Fruit fly (Drosophila melanogaster) whole organism, wandering third instar larva: ENCODE measurements around the gene Nrx-1.

Experiments
- Abd-B ChIP-seq: fragments of >200 bp; optimal IDR thresholded peaks from 2 replicates; lab custom pipeline; 2017; ENCODE audit warnings: missing biosample characterization, missing genetic modification characterization
- CG32264 ChIP-seq: fragments of 200-800 bp; sonication (Bioruptor generic); optimal IDR thresholded peaks from 2 replicates; lab custom pipeline; 2016; ENCODE audit warnings: missing biosample characterization, missing genetic modification characterization
- CG9705 ChIP-seq: fragments of 200-800 bp; sonication (Bioruptor generic); optimal IDR thresholded peaks from 2 replicates; lab custom pipeline; 2018; ENCODE audit warnings: missing biosample characterization, mild to moderate bottlenecking, missing genetic modification characterization
- CrebA ChIP-seq: fragments of 200-800 bp; sonication (Bioruptor generic); optimal IDR thresholded peaks from 2 replicates; lab custom pipeline; 2016; ENCODE audit warnings: missing biosample characterization, mild to moderate bottlenecking, missing genetic modification characterization, borderline replicate concordance
- Dfd ChIP-seq: fragments of >200 bp; optimal IDR thresholded peaks from 2 replicates; lab custom pipeline; 2017; ENCODE audit warnings: missing biosample characterization, missing genetic modification characterization
- Dif ChIP-seq: fragments of 200-275, 200-300 bp; sonication (Bioruptor generic); optimal IDR thresholded peaks from 2 replicates; lab custom pipeline; 2018; ENCODE audit warnings: missing biosample characterization, missing genetic modification characterization; ENCODE audit not compliant: partially characterized antibody
- GATAd ChIP-seq: sonication (Bioruptor generic); optimal IDR thresholded peaks from 2 replicates; lab custom pipeline; 2016; ENCODE audit warnings: missing biosample characterization, missing genetic modification characterization
- HLH106 ChIP-seq: fragments of 200-800 bp; optimal IDR thresholded peaks from 3 replicates; lab custom pipeline; 2019; ENCODE audit warnings: missing biosample characterization, mild to moderate bottlenecking, missing genetic modification characterization, moderate library complexity
- Hnf4 ChIP-seq: fragments of 200-800 bp; sonication (Bioruptor generic); optimal IDR thresholded peaks from 2 replicates; lab custom pipeline; 2016; ENCODE audit warnings: missing biosample characterization, mild to moderate bottlenecking, missing genetic modification characterization
- Hr78 ChIP-seq: fragments of >200 bp; optimal IDR thresholded peaks from 2 replicates; lab custom pipeline; 2017; ENCODE audit warnings: missing biosample characterization, missing genetic modification characterization
- Hr83 ChIP-seq: fragments of 200-300 bp; sonication (Bioruptor generic); optimal IDR thresholded peaks from 2 replicates; lab custom pipeline; 2016; ENCODE audit warnings: missing biosample characterization, mild to moderate bottlenecking, missing genetic modification characterization, moderate library complexity; ENCODE audit not compliant: poor library complexity, severe bottlenecking
- Jra ChIP-seq: sonication (Bioruptor generic); optimal IDR thresholded peaks from 2 replicates; lab custom pipeline; 2016; ENCODE audit warnings: missing biosample characterization, missing genetic modification characterization
- Mio ChIP-seq: sonication (Bioruptor generic); optimal IDR thresholded peaks from 2 replicates; lab custom pipeline; 2016; ENCODE audit warnings: missing biosample characterization, missing genetic modification characterization
- Myc ChIP-seq: fragments of >200 bp; optimal IDR thresholded peaks from 2 replicates; lab custom pipeline; 2017
- N ChIP-seq: fragments of >200 bp; optimal IDR thresholded peaks from 2 replicates; lab custom pipeline; 2018; ENCODE audit warnings: missing biosample characterization, missing external identifiers, missing genetic modification characterization
- OdsH ChIP-seq: fragments of 200-800 bp; sonication (Bioruptor generic); optimal IDR thresholded peaks from 2 replicates; lab custom pipeline; 2016; ENCODE audit warnings: missing biosample characterization, mild to moderate bottlenecking, missing genetic modification characterization
- Rel ChIP-seq, 2 experiments: fragments of 200-800 bp; sonication (Bioruptor generic) in 1 of 2; optimal IDR thresholded peaks; 2 replicates in 1 of 2; 3 replicates in 1 of 2; lab custom pipeline; 2016 to 2019; ENCODE audit warnings: mild to moderate bottlenecking in 2 of 2, missing biosample characterization in 2 of 2, missing genetic modification characterization in 2 of 2, moderate library complexity in 1 of 2
- Sp1 ChIP-seq: fragments of 200-800 bp; sonication (Bioruptor generic); optimal IDR thresholded peaks from 3 replicates; lab custom pipeline; 2019; ENCODE audit warnings: missing biosample characterization, mild to moderate bottlenecking, missing genetic modification characterization, moderate library complexity
- Vsx2 ChIP-seq: fragments of 200-300, 225-300 bp; sonication (Bioruptor generic); optimal IDR thresholded peaks from 2 replicates; lab custom pipeline; 2018; ENCODE audit warnings: missing biosample characterization, missing genetic modification characterization; ENCODE audit not compliant: partially characterized antibody
- br ChIP-seq: fragments of 200-800 bp; sonication (Bioruptor generic); optimal IDR thresholded peaks from 2 replicates; lab custom pipeline; 2016; ENCODE audit warnings: missing biosample characterization, missing genetic modification characterization
- brk ChIP-seq: fragments of 200-800 bp; sonication (Bioruptor generic); optimal IDR thresholded peaks from 2 replicates; lab custom pipeline; 2016; ENCODE audit warnings: missing biosample characterization, mild to moderate bottlenecking, missing genetic modification characterization
- dl ChIP-seq, 2 experiments: fragments of 175-275, 200-275 bp in 1 of 2; fragments of 200-275 bp in 1 of 2; sonication (Bioruptor generic); optimal IDR thresholded peaks; lab custom pipeline; 2018; ENCODE audit warnings: mild to moderate bottlenecking in 2 of 2, missing biosample characterization in 2 of 2, missing genetic modification characterization in 2 of 2, moderate library complexity in 2 of 2; ENCODE audit not compliant: partially characterized antibody in 2 of 2, insufficient read depth in 1 of 2
- dmrt93B ChIP-seq: fragments of 200-800 bp; sonication (Bioruptor generic); optimal IDR thresholded peaks from 2 replicates; lab custom pipeline; 2018; ENCODE audit warnings: missing biosample characterization, mild to moderate bottlenecking, missing genetic modification characterization
- dsf ChIP-seq: sonication (Bioruptor generic); optimal IDR thresholded peaks from 2 replicates; lab custom pipeline; 2016; ENCODE audit warnings: missing biosample characterization, missing genetic modification characterization, borderline replicate concordance
- ey ChIP-seq: fragments of 200-800 bp; sonication (Bioruptor generic); optimal IDR thresholded peaks from 2 replicates; lab custom pipeline; 2016; ENCODE audit warnings: missing biosample characterization, missing genetic modification characterization
- foxo ChIP-seq, 2 experiments: fragments of 200-800 bp; sonication (Bioruptor generic); optimal IDR thresholded peaks; 2 replicates in 1 of 2; 3 replicates in 1 of 2; lab custom pipeline; 2016 to 2017; ENCODE audit warnings: missing biosample characterization in 2 of 2, missing genetic modification characterization in 2 of 2
- fru ChIP-seq: fragments of 200-800 bp; sonication (Bioruptor generic); optimal IDR thresholded peaks from 3 replicates; lab custom pipeline; 2016; ENCODE audit warnings: missing biosample characterization, mild to moderate bottlenecking, missing genetic modification characterization
- h ChIP-seq: fragments of 200-800 bp; sonication (Bioruptor generic); optimal IDR thresholded peaks from 3 replicates; lab custom pipeline; 2016; ENCODE audit warnings: missing biosample characterization, mild to moderate bottlenecking, missing genetic modification characterization
- jim ChIP-seq: fragments of 175-275, 200-325 bp; sonication (Bioruptor generic); optimal IDR thresholded peaks from 2 replicates; lab custom pipeline; 2016; ENCODE audit warnings: missing biosample characterization, mild to moderate bottlenecking, missing genetic modification characterization
- lola ChIP-seq: fragments of >200 bp; optimal IDR thresholded peaks from 2 replicates; lab custom pipeline; 2017; ENCODE audit warnings: missing biosample characterization, missing genetic modification characterization
- pan ChIP-seq: fragments of >200 bp; optimal IDR thresholded peaks from 2 replicates; lab custom pipeline; 2017
- psq ChIP-seq: fragments of 200-800 bp; sonication (Bioruptor generic); optimal IDR thresholded peaks from 3 replicates; lab custom pipeline; 2017; ENCODE audit warnings: missing biosample characterization, mild to moderate bottlenecking, missing genetic modification characterization, moderate library complexity
- rgr ChIP-seq: fragments of 200-800 bp; sonication (Bioruptor generic); optimal IDR thresholded peaks from 3 replicates; lab custom pipeline; 2016; ENCODE audit warnings: missing biosample characterization, mild to moderate bottlenecking, missing genetic modification characterization
- sage ChIP-seq: fragments of 200-800 bp; sonication (Bioruptor generic); optimal IDR thresholded peaks from 2 replicates; lab custom pipeline; 2016; ENCODE audit warnings: missing biosample characterization, mild to moderate bottlenecking, missing genetic modification characterization
- sv ChIP-seq: fragments of 200-800 bp; sonication (Bioruptor generic); optimal IDR thresholded peaks from 3 replicates; lab custom pipeline; 2016; ENCODE audit warnings: missing biosample characterization, missing genetic modification characterization
- tai ChIP-seq: sonication (Bioruptor generic); optimal IDR thresholded peaks from 2 replicates; lab custom pipeline; 2016; ENCODE audit warnings: missing biosample characterization, missing genetic modification characterization
- usp ChIP-seq: fragments of >200 bp; optimal IDR thresholded peaks from 2 replicates; lab custom pipeline; 2017; ENCODE audit warnings: missing biosample characterization, missing genetic modification characterization
- woc ChIP-seq: sonication (Bioruptor generic); optimal IDR thresholded peaks from 2 replicates; lab custom pipeline; 2016; ENCODE audit warnings: missing biosample characterization, mild to moderate bottlenecking, missing genetic modification characterization

Nrx-1 gene

DNA sequence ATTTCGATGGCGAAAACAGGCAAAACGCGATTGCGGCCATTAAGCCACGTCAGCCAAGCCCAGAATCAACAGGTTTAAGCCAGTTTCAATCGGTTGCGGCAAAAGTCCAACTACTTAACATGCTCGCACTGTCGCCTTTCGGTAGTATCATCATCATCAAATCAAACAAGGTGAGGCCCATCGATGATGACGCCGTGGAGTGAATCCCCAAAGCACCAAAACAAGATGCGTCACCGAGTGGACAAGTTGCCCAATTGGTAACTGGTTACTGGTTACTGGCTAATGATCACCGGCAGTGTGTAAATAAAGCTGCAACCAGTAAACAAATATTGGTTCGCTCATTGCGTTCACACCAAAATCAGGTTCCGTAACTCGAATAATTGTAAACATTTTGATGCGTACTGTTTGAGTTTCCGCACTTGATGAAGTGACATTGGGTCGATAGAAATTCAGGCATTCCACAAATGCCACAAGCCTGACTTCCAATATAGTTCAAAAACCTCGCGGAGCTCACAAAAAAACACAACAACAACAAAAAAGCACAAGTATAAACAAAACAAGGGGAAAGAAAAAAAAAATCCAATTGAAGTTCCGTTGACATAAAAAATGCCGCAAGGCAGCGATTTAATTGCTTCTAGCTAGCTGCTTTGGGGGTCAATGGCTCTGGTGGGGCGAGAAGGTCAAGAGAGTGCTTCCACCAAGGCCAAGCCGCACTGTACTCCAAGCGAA, 56.2 kb downstream of the Nrx-1 start:
- TF ChIP-seq usp (GFP tag; lab: Kevin White, UChicago) (no peak), dsf (GFP tag; lab: Kevin White, UChicago) (no peak), HLH106 (tag; lab: Kevin White, UChicago) (no peak), Hr78 (GFP tag; lab: Kevin White, UChicago) (no peak), Jra (GFP tag; lab: Kevin White, UChicago) (peak; percentile 10), rgr (GFP tag; lab: Kevin White, UChicago) (peak; percentile 16), jim (GFP tag; lab: Kevin White, UChicago) (no peak), Sp1 (GFP tag; lab: Kevin White, UChicago) (no peak), pan (lab: Kevin White, UChicago) (no peak), brk (GFP tag; lab: Kevin White, UChicago) (no peak), CG9705 (GFP tag; lab: Kevin White, UChicago) (no peak), lola (GFP tag; lab: Kevin White, UChicago) (no peak), Abd-B (GFP tag; lab: Kevin White, UChicago) (no peak), foxo (GFP tag; optimal IDR thresholded peaks at IDR 0.05; lab: Kevin White, UChicago) (peak in 1 of 2 experiments; percentile 21), Hnf4 (GFP tag; lab: Kevin White, UChicago) (peak; percentile 21), Dif (no peak), sv (no peak), N (GFP tag; lab: Kevin White, UChicago) (no peak), dmrt93B (GFP tag; lab: Kevin White, UChicago) (peak; percentile 1), psq (GFP tag; lab: Kevin White, UChicago) (no peak), woc (GFP tag; lab: Kevin White, UChicago) (no peak), CrebA (GFP tag; lab: Kevin White, UChicago) (no peak), br (GFP tag; lab: Kevin White, UChicago) (no peak), CG32264 (no peak), Myc (lab: Kevin White, UChicago) (no peak), fru (GFP tag; lab: Kevin White, UChicago) (peak; percentile 44), sage (GFP tag; lab: Kevin White, UChicago) (no peak), OdsH (GFP tag; lab: Kevin White, UChicago) (no peak), GATAd (GFP tag; lab: Kevin White, UChicago) (no peak), h (GFP tag; lab: Kevin White, UChicago) (peak; percentile 23), tai (peak; percentile 14), Mio (GFP tag; lab: Kevin White, UChicago) (no peak), Rel (GFP tag; optimal IDR thresholded peaks at IDR 0.05; lab: Kevin White, UChicago) (no peak), Rel (tag; optimal IDR thresholded peaks at IDR 0.05; lab: Kevin White, UChicago) (peak; percentile 96), Hr83 (GFP tag; lab: Kevin White, UChicago) (peak; percentile 73), Vsx2 (no peak), dl (GFP tag; optimal IDR thresholded peaks at IDR 0.05; lab: Kevin White, UChicago; ENCODE audit: insufficient read depth in 1 of 2, partially characterized antibody in 2 of 2) (no peak), Dfd (GFP tag; lab: Kevin White, UChicago) (no peak), ey (GFP tag; lab: Kevin White, UChicago) (no peak)

DNA sequence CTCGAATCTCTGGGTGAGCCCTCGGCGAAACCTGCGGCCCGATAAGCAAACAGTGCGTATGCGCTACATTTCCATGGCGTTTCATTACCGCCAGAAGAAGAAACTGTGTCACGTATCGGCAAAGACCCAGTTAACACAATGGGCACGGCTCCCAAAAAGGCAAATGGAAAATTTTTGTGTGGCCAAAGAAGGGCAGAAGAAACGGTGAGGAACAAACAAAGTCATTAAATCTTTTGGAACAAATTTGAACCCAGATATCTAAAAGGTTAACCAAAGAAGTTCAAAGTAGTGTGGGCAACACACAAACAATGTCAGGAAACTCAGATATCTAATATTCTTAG, 56.7 kb downstream of the Nrx-1 start:
- TF ChIP-seq sage (GFP tag; lab: Kevin White, UChicago), result no peak
- no peak for TF ChIP-seq Mio (GFP tag; lab: Kevin White, UChicago)
- no peak for TF ChIP-seq CG9705 (GFP tag; lab: Kevin White, UChicago)
- TF ChIP-seq HLH106 (tag; lab: Kevin White, UChicago), result no peak
- no peak for TF ChIP-seq Hnf4 (GFP tag; lab: Kevin White, UChicago)
- no peak for TF ChIP-seq OdsH (GFP tag; lab: Kevin White, UChicago)
- no peak for TF ChIP-seq fru (GFP tag; lab: Kevin White, UChicago)
- TF ChIP-seq Jra (GFP tag; lab: Kevin White, UChicago), result no peak
- TF ChIP-seq usp (GFP tag; lab: Kevin White, UChicago), result no peak
- TF ChIP-seq h (GFP tag; lab: Kevin White, UChicago), result no peak
- no peak for TF ChIP-seq dmrt93B (GFP tag; lab: Kevin White, UChicago)
- no peak for TF ChIP-seq Myc (lab: Kevin White, UChicago)
- no peak for TF ChIP-seq dl (GFP tag; optimal IDR thresholded peaks at IDR 0.05; lab: Kevin White, UChicago; ENCODE audit: insufficient read depth in 1 of 2, partially characterized antibody in 2 of 2)
- no peak for TF ChIP-seq ey (GFP tag; lab: Kevin White, UChicago)
- no peak for TF ChIP-seq br (GFP tag; lab: Kevin White, UChicago)
- no peak for TF ChIP-seq brk (GFP tag; lab: Kevin White, UChicago)
- TF ChIP-seq foxo (GFP tag; optimal IDR thresholded peaks at IDR 0.05; lab: Kevin White, UChicago), result no peak
- TF ChIP-seq, all 38 proteins: peak for 0
